Worm (Caenorhabditis elegans) whole organism, L4 larva: ENCODE results near the gene srv-24.

Source experiments
- D1046.2 ChIP-seq: fragments of 200-800 bp; sonication (Bioruptor generic); IDR thresholded peaks from 2 replicates; pipeline ENCODE4 v1.3.6; 2022; ENCODE audit warnings: missing genetic modification characterization, missing compliant biosample characterization
- F10B5.3 ChIP-seq: sonication (generic microtip); optimal IDR thresholded peaks from 2 replicates; lab custom pipeline; 2016; ENCODE audit warnings: mild to moderate bottlenecking, missing genetic modification characterization, missing compliant biosample characterization
- R02D3.7 ChIP-seq: fragments of 150-350 bp; sonication (generic microtip); optimal IDR thresholded peaks from 3 replicates; lab custom pipeline; 2014; ENCODE audit warnings: missing biosample characterization, missing genetic modification characterization
- Y48G9A.11 ChIP-seq: fragments of 200-800 bp; sonication (Bioruptor generic); IDR thresholded peaks from 2 replicates; pipeline ENCODE4 v1.3.6; 2022; ENCODE audit warnings: missing genetic modification reagents, missing genetic modification characterization, missing compliant biosample characterization
- Y5F2A.4 ChIP-seq: fragments of 200-800 bp; sonication (Bioruptor generic); optimal IDR thresholded peaks from 2 replicates; lab custom pipeline; 2018; ENCODE audit warnings: mild to moderate bottlenecking, missing genetic modification characterization, missing compliant biosample characterization
- Y75B8A.6 ChIP-seq: fragments of 200-800 bp; sonication (Bioruptor generic); IDR thresholded peaks from 2 replicates; pipeline ENCODE4 v1.3.6; 2022; ENCODE audit warnings: missing genetic modification reagents, missing genetic modification characterization, missing compliant biosample characterization
- ZK546.5 ChIP-seq, 2 experiments: sonication (generic microtip); optimal IDR thresholded peaks; 2 replicates each; lab custom pipeline; 2017; ENCODE audit warnings: missing biosample characterization in 2 of 2, missing genetic modification characterization in 2 of 2
- aha-1 ChIP-seq: fragments of 150-350 bp; peaks from one replicate; lab custom pipeline; 2014; ENCODE audit warnings: missing biosample characterization, missing genetic modification characterization
- aly-2 ChIP-seq: sonication (generic microtip); optimal IDR thresholded peaks from 2 replicates; lab custom pipeline; 2018; ENCODE audit warnings: missing biosample characterization, missing genetic modification characterization
- ama-1 ChIP-seq: fragments of 150-350 bp; optimal IDR thresholded peaks from 2 replicates; lab custom pipeline; 2014; ENCODE audit warnings: inconsistent platforms, mixed read lengths
- ceh-20 ChIP-seq: fragments of 200-800 bp; sonication (Bioruptor generic); IDR thresholded peaks from 2 replicates; pipeline ENCODE4 v1.3.6; 2022; ENCODE audit warnings: missing genetic modification reagents, missing genetic modification characterization, missing compliant biosample characterization
- ceh-28 ChIP-seq: fragments of 150-350 bp; optimal IDR thresholded peaks from 2 replicates; lab custom pipeline; 2014; ENCODE audit warnings: missing biosample characterization, missing genetic modification reagents, missing genetic modification characterization
- ceh-62 ChIP-seq: sonication (generic microtip); optimal IDR thresholded peaks from 2 replicates; lab custom pipeline; 2017; ENCODE audit warnings: missing biosample characterization, missing genetic modification characterization
- daf-12 ChIP-seq: fragments of 150-350 bp; optimal IDR thresholded peaks from 2 replicates; lab custom pipeline; 2014; ENCODE audit warnings: missing biosample characterization, missing genetic modification reagents, missing genetic modification characterization
- daf-19 ChIP-seq: fragments of 200-800 bp; sonication (Bioruptor generic); conservative IDR thresholded peaks from 2 replicates; pipeline ENCODE4 v1.3.6; 2022; ENCODE audit warnings: missing genetic modification characterization, missing compliant biosample characterization
- daf-8 ChIP-seq: fragments of 200-800 bp; sonication (Bioruptor generic); IDR thresholded peaks from 2 replicates; pipeline ENCODE4 v1.3.6; 2022; ENCODE audit warnings: missing genetic modification characterization, missing compliant biosample characterization
- dmd-8 ChIP-seq: fragments of 200-800 bp; sonication (Bioruptor generic); IDR thresholded peaks from 2 replicates; pipeline ENCODE4 v1.3.6; 2022; ENCODE audit warnings: missing genetic modification characterization, missing compliant biosample characterization
- duxl-1 ChIP-seq: sonication (generic microtip); optimal IDR thresholded peaks from 2 replicates; lab custom pipeline; 2016; ENCODE audit warnings: mild to moderate bottlenecking, missing genetic modification characterization, moderate library complexity, missing compliant biosample characterization; ENCODE audit not compliant: poor library complexity
- dve-1 ChIP-seq: sonication (generic microtip); optimal IDR thresholded peaks from 2 replicates; lab custom pipeline; 2017; ENCODE audit warnings: antibody characterized with exemption, mild to moderate bottlenecking, missing genetic modification characterization, missing compliant biosample characterization; ENCODE audit not compliant: insufficient read depth
- egl-27 ChIP-seq: sonication (generic microtip); optimal IDR thresholded peaks from 3 replicates; lab custom pipeline; 2017; ENCODE audit warnings: missing biosample characterization, missing genetic modification reagents, missing genetic modification characterization
- egl-43 ChIP-seq: fragments of 200-800 bp; sonication (Bioruptor generic); IDR thresholded peaks from 2 replicates; pipeline ENCODE4 v1.3.6; 2022; ENCODE audit warnings: missing genetic modification reagents, missing genetic modification characterization, missing compliant biosample characterization
- fkh-10 ChIP-seq: fragments of 150-350 bp; optimal IDR thresholded peaks from 2 replicates; lab custom pipeline; 2014; ENCODE audit warnings: missing biosample characterization, missing genetic modification reagents, missing genetic modification characterization
- gei-8 ChIP-seq: fragments of 200-800 bp; sonication (Bioruptor generic); optimal IDR thresholded peaks from 2 replicates; lab custom pipeline; 2018; ENCODE audit warnings: mild to moderate bottlenecking, missing genetic modification characterization, missing compliant biosample characterization
- hlh-30 ChIP-seq: sonication (generic microtip); optimal IDR thresholded peaks from 2 replicates; lab custom pipeline; 2017; ENCODE audit warnings: antibody characterized with exemption, mild to moderate bottlenecking, missing genetic modification characterization, missing compliant biosample characterization; ENCODE audit not compliant: insufficient read depth
- hmg-1.1 ChIP-seq: fragments of 200-800 bp; sonication (Bioruptor generic); IDR thresholded peaks from 2 replicates; pipeline ENCODE4 v1.3.6; 2022; ENCODE audit warnings: missing genetic modification reagents, missing genetic modification characterization, missing compliant biosample characterization
- lim-7 ChIP-seq: fragments of 200-800 bp; sonication (Bioruptor generic); IDR thresholded peaks from 2 replicates; pipeline ENCODE4 v1.3.6; 2022; ENCODE audit warnings: missing genetic modification characterization, missing compliant biosample characterization
- lin-1 ChIP-seq: fragments of 200-800 bp; sonication (Bioruptor generic); IDR thresholded peaks from 2 replicates; pipeline ENCODE4 v1.3.6; 2022; ENCODE audit warnings: missing genetic modification reagents, missing genetic modification characterization, missing compliant biosample characterization
- lin-15B ChIP-seq: fragments of 150-350 bp; sonication (generic microtip); optimal IDR thresholded peaks from 3 replicates; lab custom pipeline; 2014; ENCODE audit warnings: missing biosample characterization, missing genetic modification characterization
- lin-38 ChIP-seq: fragments of 200-800 bp; sonication (Bioruptor generic); IDR thresholded peaks from 2 replicates; pipeline ENCODE4 v1.3.6; 2022; ENCODE audit warnings: missing genetic modification reagents, missing genetic modification characterization, missing compliant biosample characterization
- lsy-2 ChIP-seq, 2 experiments: fragments of 150-350 bp in 1 of 2; sonication (generic microtip) in 1 of 2; optimal IDR thresholded peaks; 2 replicates each; lab custom pipeline; 2014 to 2017; ENCODE audit warnings: missing biosample characterization in 2 of 2, missing genetic modification characterization in 2 of 2
- mep-1 ChIP-seq: fragments of 150-350 bp; sonication (generic microtip); optimal IDR thresholded peaks from 3 replicates; lab custom pipeline; 2014; ENCODE audit warnings: missing biosample characterization, missing genetic modification characterization
- mxl-2 ChIP-seq: fragments of 200-800 bp; sonication (Bioruptor generic); conservative IDR thresholded peaks from 2 replicates; pipeline ENCODE4 v1.3.6; 2022; ENCODE audit warnings: missing genetic modification reagents, missing genetic modification characterization, missing compliant biosample characterization
- mxl-3 ChIP-seq: fragments of 200-800 bp; sonication (Bioruptor generic); optimal IDR thresholded peaks from 2 replicates; lab custom pipeline; 2018; ENCODE audit warnings: mild to moderate bottlenecking, missing genetic modification characterization, missing compliant biosample characterization
- nhr-11 ChIP-seq: fragments of 150-350 bp; optimal IDR thresholded peaks from 2 replicates; lab custom pipeline; 2014; ENCODE audit warnings: missing biosample characterization, missing genetic modification characterization
- nhr-111 ChIP-seq: fragments of 200-800 bp; sonication (Bioruptor generic); optimal IDR thresholded peaks from 2 replicates; lab custom pipeline; 2018; ENCODE audit warnings: mild to moderate bottlenecking, missing genetic modification characterization, missing compliant biosample characterization
- nhr-28 ChIP-seq: fragments of 150-350 bp; optimal IDR thresholded peaks from 2 replicates; lab custom pipeline; 2014; ENCODE audit warnings: missing biosample characterization, missing genetic modification characterization
- nhr-41 ChIP-seq: fragments of 200-800 bp; sonication (Bioruptor generic); IDR thresholded peaks from 2 replicates; pipeline ENCODE4 v1.3.6; 2022; ENCODE audit warnings: missing genetic modification reagents, missing genetic modification characterization, missing compliant biosample characterization
- nhr-77 ChIP-seq: fragments of 150-350 bp; optimal IDR thresholded peaks from 2 replicates; lab custom pipeline; 2014; ENCODE audit warnings: missing biosample characterization, missing genetic modification characterization
- php-3 ChIP-seq: fragments of 200-800 bp; sonication (Bioruptor generic); IDR thresholded peaks from 2 replicates; pipeline ENCODE4 v1.3.6; 2022; ENCODE audit warnings: missing genetic modification reagents, missing genetic modification characterization, missing compliant biosample characterization
- pqm-1 ChIP-seq: sonication (generic microtip); optimal IDR thresholded peaks from 2 replicates; lab custom pipeline; 2017; ENCODE audit warnings: missing biosample characterization, missing genetic modification characterization
- rbr-2 ChIP-seq: sonication (generic microtip); optimal IDR thresholded peaks from 2 replicates; lab custom pipeline; 2016; ENCODE audit warnings: missing genotype, missing genetic modification characterization, missing compliant biosample characterization
- sdz-12 ChIP-seq: fragments of 200-800 bp; sonication (Bioruptor generic); optimal IDR thresholded peaks from 2 replicates; lab custom pipeline; 2018; ENCODE audit warnings: mild to moderate bottlenecking, missing genetic modification characterization, missing compliant biosample characterization
- set-16 ChIP-seq: fragments of 200-800 bp; sonication (Bioruptor generic); IDR thresholded peaks from 2 replicates; pipeline ENCODE4 v1.3.6; 2022; ENCODE audit warnings: missing genetic modification reagents, missing genetic modification characterization, missing compliant biosample characterization
- skn-1 ChIP-seq: fragments of 150-350 bp; optimal IDR thresholded peaks from 2 replicates; lab custom pipeline; 2014; ENCODE audit warnings: missing biosample characterization, missing genetic modification characterization
- tag-97 ChIP-seq: fragments of 200-800 bp; sonication (Bioruptor generic); IDR thresholded peaks from 2 replicates; pipeline ENCODE4 v1.3.6; 2022; ENCODE audit warnings: missing genetic modification characterization, missing compliant biosample characterization
- tra-1 ChIP-seq: fragments of 200-800 bp; sonication (Bioruptor generic); IDR thresholded peaks from 2 replicates; pipeline ENCODE4 v1.3.6; 2022; ENCODE audit warnings: missing genetic modification reagents, missing genetic modification characterization, missing compliant biosample characterization
- unc-130 ChIP-seq: sonication (generic microtip); optimal IDR thresholded peaks from 2 replicates; lab custom pipeline; 2016; ENCODE audit warnings: missing genetic modification reagents, missing genetic modification characterization, missing compliant biosample characterization
- unc-62 ChIP-seq, 3 experiments: fragments of 150-350 bp in 1 of 3; sonication (generic microtip); optimal IDR thresholded peaks in 2 of 3; peaks in 1 of 3; 1 replicate in 1 of 3; 2 replicates in 2 of 3; lab custom pipeline; 2014 to 2017; ENCODE audit warnings: missing biosample characterization in 3 of 3, missing genetic modification characterization in 3 of 3, missing genetic modification reagents in 3 of 3, missing genotype in 1 of 3
- vab-7 ChIP-seq: fragments of 200-800 bp; sonication (Bioruptor generic); IDR thresholded peaks from 2 replicates; pipeline ENCODE4 v1.3.6; 2022; ENCODE audit warnings: missing genetic modification reagents, missing genetic modification characterization, missing compliant biosample characterization
- zag-1 ChIP-seq: fragments of 150-350 bp; optimal IDR thresholded peaks from 2 replicates; lab custom pipeline; 2014; ENCODE audit warnings: missing biosample characterization, missing genetic modification characterization
- zip-11 ChIP-seq: fragments of 200-800 bp; sonication (Bioruptor generic); IDR thresholded peaks from 2 replicates; pipeline ENCODE4 v1.3.6; 2022; ENCODE audit warnings: missing genetic modification characterization, missing compliant biosample characterization

srv-24 gene

ce11 chrIV:6323654-6324224 is 33.1 kb upstream of the srv-24 start, which contains the start of gene sqd-1 (continued):
- no peak for TF ChIP-seq daf-19 (GFP tag; lab: Robert Waterston, UW)
- TF ChIP-seq R02D3.7: peak; percentile 46
- TF ChIP-seq daf-8: no peak
- peak; percentile 0 for TF ChIP-seq zag-1 (tag; lab: Kevin White, UChicago)
- peak; percentile 72 for TF ChIP-seq Y5F2A.4 (GFP tag; lab: Kevin White, UChicago)
- peak; percentile 95 to 99 for TF ChIP-seq lsy-2 (tag; optimal IDR thresholded peaks at IDR 0.05; lab: Kevin White, UChicago)
- peak; percentile 92 for TF ChIP-seq lin-38
- peak; percentile 100 for TF ChIP-seq aha-1 (tag; lab: Kevin White, UChicago)
- TF ChIP-seq nhr-111 (GFP tag; lab: Kevin White, UChicago): peak; percentile 64
- TF ChIP-seq lin-1 (GFP tag; lab: Robert Waterston, UW): peak; percentile 95
- peak; percentile 93 for TF ChIP-seq tra-1 (GFP tag; lab: Robert Waterston, UW)
- peak; percentile 91 for TF ChIP-seq egl-43 (GFP tag; lab: Robert Waterston, UW)
- peak; percentile 96 for TF ChIP-seq mep-1 (tag; lab: Kevin White, UChicago)
- no peak for TF ChIP-seq egl-27
- TF ChIP-seq gei-8: peak; percentile 58
- TF ChIP-seq dmd-8 (GFP tag; lab: Robert Waterston, UW): peak; percentile 53; the same call in 1 of the 2 replicates
- TF ChIP-seq lin-15B (tag; lab: Kevin White, UChicago): peak; percentile 56
- TF ChIP-seq Y75B8A.6 (GFP tag; lab: Robert Waterston, UW): peak; percentile 88
- no peak for TF ChIP-seq mxl-2 (GFP tag; lab: Robert Waterston, UW)
- TF ChIP-seq Y48G9A.11 (GFP tag; lab: Robert Waterston, UW): peak; percentile 87
- TF ChIP-seq nhr-28 (tag; lab: Kevin White, UChicago): peak; percentile 76
- TF ChIP-seq nhr-77 (tag; lab: Kevin White, UChicago): peak; percentile 81
- TF ChIP-seq lim-7 (GFP tag; lab: Robert Waterston, UW): peak; percentile 74
- TF ChIP-seq zip-11 (GFP tag; lab: Robert Waterston, UW): no peak
- no peak for TF ChIP-seq ceh-62 (tag; lab: Kevin White, UChicago)
- TF ChIP-seq rbr-2 (tag; lab: Kevin White, UChicago): peak; percentile 95
- peak; percentile 68; the same call in 1 of the 2 replicates for TF ChIP-seq D1046.2 (GFP tag; lab: Robert Waterston, UW)
- TF ChIP-seq ceh-20 (GFP tag; lab: Robert Waterston, UW): peak; percentile 93
- TF ChIP-seq vab-7 (GFP tag; lab: Robert Waterston, UW): peak; percentile 90
- TF ChIP-seq ama-1 (lab: Kevin White, UChicago): peak; percentile 82
- peak; percentile 48; the same call in 1 of the 2 replicates for TF ChIP-seq nhr-41 (GFP tag; lab: Robert Waterston, UW)
- TF ChIP-seq duxl-1 (tag; lab: Kevin White, UChicago): peak; percentile 82
- peak; percentile 95 for TF ChIP-seq nhr-11 (tag; lab: Kevin White, UChicago)
- no peak for TF ChIP-seq daf-12
- TF ChIP-seq dve-1 (tag; lab: Kevin White, UChicago): peak; percentile 99
- TF ChIP-seq tag-97 (GFP tag; lab: Robert Waterston, UW): no peak
- TF ChIP-seq ceh-28 (tag; lab: Kevin White, UChicago): no peak
- TF ChIP-seq F10B5.3 (tag; lab: Kevin White, UChicago): peak; percentile 88
- peak; percentile 96 for TF ChIP-seq hmg-1.1
- no peak for TF ChIP-seq aly-2 (tag; lab: Kevin White, UChicago)
- TF ChIP-seq fkh-10: peak; percentile 80
- TF ChIP-seq skn-1 (tag; lab: Kevin White, UChicago): no peak
- TF ChIP-seq set-16 (GFP tag; lab: Robert Waterston, UW): peak; percentile 78
- peak; percentile 86 for TF ChIP-seq mxl-3 (GFP tag; lab: Kevin White, UChicago)
- TF ChIP-seq ZK546.5 (tag; optimal IDR thresholded peaks at IDR 0.05; lab: Kevin White, UChicago): peak; percentile 100
- TF ChIP-seq hlh-30 (tag; lab: Kevin White, UChicago): peak; percentile 92
- TF ChIP-seq php-3 (GFP tag; lab: Robert Waterston, UW): peak; percentile 76; the same call in 1 of the 2 replicates
- peak; percentile 39 to 96 for TF ChIP-seq unc-62 (GFP tag; optimal IDR thresholded peaks at IDR 0.05 in 1 of 2; lab: Kevin White, UChicago)
- no peak for TF ChIP-seq unc-62 (tag; optimal IDR thresholded peaks at IDR 0.05; lab: Kevin White, UChicago)
- peak; percentile 86 for TF ChIP-seq unc-130 (GFP tag; lab: Kevin White, UChicago)
- TF ChIP-seq sdz-12: peak; percentile 70
- TF ChIP-seq pqm-1 (tag; lab: Kevin White, UChicago): no peak
